Worm (Caenorhabditis elegans) whole organism, L2 larva: ENCODE data around the gene npp-19.

Source experiments
- C34F6.9 ChIP-seq: fragments of 150-350 bp; optimal IDR thresholded peaks from 2 replicates; lab custom pipeline; 2014; ENCODE audit warnings: missing biosample characterization, missing genetic modification characterization
- F13H6.1 ChIP-seq: sonication (generic microtip); optimal IDR thresholded peaks from 2 replicates; lab custom pipeline; 2016; ENCODE audit warnings: missing genetic modification characterization, missing compliant biosample characterization
- R02D3.7 ChIP-seq: fragments of 150-350 bp; optimal IDR thresholded peaks from 2 replicates; lab custom pipeline; 2014; ENCODE audit warnings: missing biosample characterization, missing genetic modification characterization
- Y55F3AM.14 ChIP-seq: fragments of 200-800 bp; sonication (Bioruptor generic); optimal IDR thresholded peaks from 2 replicates; lab custom pipeline; 2018; ENCODE audit warnings: mild to moderate bottlenecking, missing genetic modification characterization, missing compliant biosample characterization
- ZK546.5 ChIP-seq: sonication (generic microtip); optimal IDR thresholded peaks from 2 replicates; lab custom pipeline; 2017; ENCODE audit warnings: missing biosample characterization, missing genetic modification characterization
- aly-2 ChIP-seq: fragments of 150-350 bp; optimal IDR thresholded peaks from 2 replicates; lab custom pipeline; 2014; ENCODE audit warnings: missing biosample characterization, missing genetic modification characterization
- ama-1 ChIP-seq: fragments of 150-350 bp; optimal IDR thresholded peaks from 2 replicates; lab custom pipeline; 2018; ENCODE audit warnings: inconsistent platforms
- blmp-1 ChIP-seq: sonication (generic microtip); optimal IDR thresholded peaks from 2 replicates; lab custom pipeline; 2017; ENCODE audit warnings: missing genetic modification characterization, mild to moderate bottlenecking, missing compliant biosample characterization, antibody characterized with exemption, moderate library complexity; ENCODE audit not compliant: insufficient read depth
- ceh-16 ChIP-seq: fragments of 150-350 bp; optimal IDR thresholded peaks from 2 replicates; lab custom pipeline; 2014; ENCODE audit warnings: missing biosample characterization, missing genetic modification characterization
- ceh-82 ChIP-seq: fragments of 150-350 bp; optimal IDR thresholded peaks from 2 replicates; lab custom pipeline; 2014; ENCODE audit warnings: missing biosample characterization, missing genetic modification characterization
- crh-2 ChIP-seq: sonication (generic microtip); optimal IDR thresholded peaks from 2 replicates; lab custom pipeline; 2017; ENCODE audit warnings: missing biosample characterization, missing genetic modification characterization
- dmd-4 ChIP-seq: sonication (generic microtip); optimal IDR thresholded peaks from 2 replicates; lab custom pipeline; 2017; ENCODE audit warnings: missing biosample characterization, missing genetic modification characterization
- egl-27 ChIP-seq: sonication (generic microtip); optimal IDR thresholded peaks from 3 replicates; lab custom pipeline; 2017; ENCODE audit warnings: missing biosample characterization, missing genetic modification reagents, missing genetic modification characterization
- elt-1 ChIP-seq: fragments of 150-350 bp; optimal IDR thresholded peaks from 2 replicates; lab custom pipeline; 2014; ENCODE audit warnings: missing biosample characterization, missing genetic modification characterization
- fos-1 ChIP-seq: fragments of 150-350 bp; optimal IDR thresholded peaks from 2 replicates; lab custom pipeline; 2014; ENCODE audit warnings: missing biosample characterization, missing genetic modification characterization
- gmeb-1 ChIP-seq: fragments of 150-350 bp; optimal IDR thresholded peaks from 2 replicates; lab custom pipeline; 2014; ENCODE audit warnings: missing biosample characterization, missing genetic modification characterization
- lin-11 ChIP-seq: fragments of 150-350 bp; sonication (generic microtip); optimal IDR thresholded peaks from 2 replicates; lab custom pipeline; 2014; ENCODE audit warnings: missing biosample characterization, missing genetic modification characterization, inconsistent platforms, mixed read lengths
- lin-13 ChIP-seq: fragments of 150-350 bp; optimal IDR thresholded peaks from 2 replicates; lab custom pipeline; 2014; ENCODE audit warnings: missing biosample characterization, missing genetic modification reagents, missing genetic modification characterization
- lin-39 ChIP-seq: fragments of 150-350 bp; optimal IDR thresholded peaks from 2 replicates; lab custom pipeline; 2014; ENCODE audit warnings: missing biosample characterization, missing genetic modification reagents, missing genetic modification characterization
- lsy-2 ChIP-seq, 2 experiments: fragments of 150-350 bp in 1 of 2; sonication (generic microtip) in 1 of 2; optimal IDR thresholded peaks; 2 replicates each; lab custom pipeline; 2014 to 2017; ENCODE audit warnings: missing biosample characterization in 2 of 2, missing genetic modification characterization in 2 of 2
- mab-5 ChIP-seq: fragments of 150-350 bp; optimal IDR thresholded peaks from 2 replicates; lab custom pipeline; 2014; ENCODE audit warnings: missing biosample characterization, missing genetic modification characterization
- mbf-1 ChIP-seq: sonication (generic microtip); optimal IDR thresholded peaks from 2 replicates; lab custom pipeline; 2017; ENCODE audit warnings: missing biosample characterization, missing genetic modification characterization
- mdl-1 ChIP-seq, 2 experiments: fragments of 150-350 bp in 1 of 2; sonication (generic microtip) in 1 of 2; optimal IDR thresholded peaks; 2 replicates each; lab custom pipeline; 2017; ENCODE audit warnings: missing biosample characterization in 2 of 2, missing genetic modification characterization in 2 of 2
- nhr-10 ChIP-seq: sonication (generic microtip); optimal IDR thresholded peaks from 2 replicates; lab custom pipeline; 2017; ENCODE audit warnings: missing biosample characterization, missing genetic modification characterization
- nhr-11 ChIP-seq: fragments of 150-350 bp; optimal IDR thresholded peaks from 2 replicates; lab custom pipeline; 2014; ENCODE audit warnings: missing biosample characterization, missing genetic modification characterization
- nhr-12 ChIP-seq: fragments of 150-350 bp; optimal IDR thresholded peaks from 2 replicates; lab custom pipeline; 2014; ENCODE audit warnings: missing biosample characterization, missing genetic modification characterization
- nhr-129 ChIP-seq: fragments of 150-350 bp; optimal IDR thresholded peaks from 2 replicates; lab custom pipeline; 2014; ENCODE audit warnings: missing biosample characterization, missing genetic modification characterization
- nhr-21 ChIP-seq: fragments of 150-350 bp; optimal IDR thresholded peaks from 2 replicates; lab custom pipeline; 2014; ENCODE audit warnings: missing biosample characterization, missing genetic modification characterization
- nhr-237 ChIP-seq: fragments of 150-350 bp; optimal IDR thresholded peaks from 2 replicates; lab custom pipeline; 2014; ENCODE audit warnings: missing biosample characterization, missing genetic modification characterization
- nhr-6 ChIP-seq: fragments of 150-350 bp; optimal IDR thresholded peaks from 2 replicates; lab custom pipeline; 2014; ENCODE audit warnings: missing biosample characterization, missing genetic modification characterization
- nhr-77 ChIP-seq: fragments of 150-350 bp; optimal IDR thresholded peaks from 2 replicates; lab custom pipeline; 2014; ENCODE audit warnings: missing biosample characterization, missing genetic modification characterization
- peb-1 ChIP-seq: fragments of 150-350 bp; optimal IDR thresholded peaks from 2 replicates; lab custom pipeline; 2014; ENCODE audit warnings: missing biosample characterization, missing genetic modification characterization
- sem-4 ChIP-seq: fragments of 150-350 bp; optimal IDR thresholded peaks from 2 replicates; lab custom pipeline; 2014; ENCODE audit warnings: missing biosample characterization, missing genetic modification reagents, missing genetic modification characterization
- skn-1 ChIP-seq: sonication (generic microtip); optimal IDR thresholded peaks from 2 replicates; lab custom pipeline; 2017; ENCODE audit warnings: missing biosample characterization, missing genetic modification characterization
- sma-3 ChIP-seq: sonication (generic microtip); optimal IDR thresholded peaks from 2 replicates; lab custom pipeline; 2016; ENCODE audit warnings: missing genetic modification reagents, missing genetic modification characterization, missing compliant biosample characterization
- snpc-4 ChIP-seq: fragments of 150-350 bp; optimal IDR thresholded peaks from 2 replicates; lab custom pipeline; 2014; ENCODE audit warnings: missing biosample characterization, missing genetic modification characterization
- unc-39 ChIP-seq: fragments of 150-350 bp; optimal IDR thresholded peaks from 2 replicates; lab custom pipeline; 2014; ENCODE audit warnings: missing biosample characterization, missing genetic modification characterization
- unc-55 ChIP-seq: fragments of 150-350 bp; sonication (generic microtip); optimal IDR thresholded peaks from 3 replicates; lab custom pipeline; 2014; ENCODE audit warnings: missing biosample characterization, missing genetic modification reagents, missing genetic modification characterization
- unc-62 ChIP-seq: fragments of 150-350 bp; optimal IDR thresholded peaks from 2 replicates; lab custom pipeline; 2014; ENCODE audit warnings: missing biosample characterization, missing genetic modification reagents, missing genetic modification characterization
- ztf-1 ChIP-seq: fragments of 200-800 bp; sonication (Bioruptor generic); conservative IDR thresholded peaks from 2 replicates; pipeline ENCODE4 v1.3.6; 2022; ENCODE audit warnings: missing genetic modification characterization, missing compliant biosample characterization
- ztf-4 ChIP-seq: fragments of 150-350 bp; optimal IDR thresholded peaks from 2 replicates; lab custom pipeline; 2014; ENCODE audit warnings: missing biosample characterization, missing genetic modification characterization

npp-19 gene

DNA sequence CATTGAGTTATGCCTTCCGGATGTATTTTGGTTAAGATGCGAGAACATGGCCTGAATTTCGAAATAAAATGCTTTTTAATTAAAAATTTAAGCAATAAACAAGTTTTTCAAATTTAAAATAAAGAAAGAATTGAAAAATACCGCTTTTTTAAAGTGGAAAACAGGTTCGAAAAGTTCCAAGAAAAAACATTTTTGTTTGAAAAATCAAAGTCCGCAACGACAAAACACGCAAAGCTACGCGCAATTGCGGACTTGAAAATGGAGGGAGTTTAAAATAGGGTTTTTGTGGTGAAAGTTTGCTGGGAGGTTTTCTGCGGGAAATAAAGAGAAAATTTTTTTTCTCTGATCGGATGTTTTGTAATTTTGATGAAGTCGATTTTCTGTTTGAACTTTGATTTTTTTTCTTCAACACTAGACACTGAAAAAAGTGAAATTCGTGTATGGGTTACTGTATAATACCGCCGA, at the start of gene npp-19:
TSS of gene npp-19 (minus strand) at position 51 of the 465 bp plus-strand sequence.
- peak; percentile 99 for TF ChIP-seq gmeb-1
- peak; percentile 76 to 87 for TF ChIP-seq lsy-2 (tag; optimal IDR thresholded peaks at IDR 0.05; lab: Kevin White, UChicago)
- TF ChIP-seq F13H6.1: peak; percentile 42
- peak; percentile 47 for TF ChIP-seq sma-3 (GFP tag; lab: Kevin White, UChicago)
- no peak for TF ChIP-seq aly-2 (tag; lab: Kevin White, UChicago)
- TF ChIP-seq nhr-77 (tag; lab: Kevin White, UChicago): peak; percentile 67
- TF ChIP-seq nhr-10 (tag; lab: Kevin White, UChicago): no peak
- peak; percentile 10 for TF ChIP-seq sem-4 (tag; lab: Kevin White, UChicago)
- TF ChIP-seq ZK546.5 (tag; lab: Kevin White, UChicago): no peak
- peak; percentile 76 for TF ChIP-seq C34F6.9 (tag; lab: Kevin White, UChicago)
- TF ChIP-seq blmp-1: peak; percentile 38
- TF ChIP-seq nhr-129 (tag; lab: Kevin White, UChicago): peak; percentile 56
- peak; percentile 48 for TF ChIP-seq fos-1 (tag; lab: Kevin White, UChicago)
- no peak for TF ChIP-seq nhr-6 (tag; lab: Kevin White, UChicago)
- TF ChIP-seq ztf-4 (tag; lab: Kevin White, UChicago): no peak
- TF ChIP-seq dmd-4 (tag; lab: Kevin White, UChicago): no peak
- TF ChIP-seq lin-13: peak; percentile 52
- peak; percentile 50 for TF ChIP-seq nhr-21 (tag; lab: Kevin White, UChicago)
- peak; percentile 42 for TF ChIP-seq R02D3.7
- no peak for TF ChIP-seq elt-1
- peak; percentile 46 for TF ChIP-seq mab-5 (tag; lab: Kevin White, UChicago)
- TF ChIP-seq nhr-12 (tag; lab: Kevin White, UChicago): no peak
- peak; percentile 60 for TF ChIP-seq crh-2 (tag; lab: Kevin White, UChicago)
- TF ChIP-seq unc-55 (GFP tag; lab: Kevin White, UChicago): peak; percentile 87

DNA sequence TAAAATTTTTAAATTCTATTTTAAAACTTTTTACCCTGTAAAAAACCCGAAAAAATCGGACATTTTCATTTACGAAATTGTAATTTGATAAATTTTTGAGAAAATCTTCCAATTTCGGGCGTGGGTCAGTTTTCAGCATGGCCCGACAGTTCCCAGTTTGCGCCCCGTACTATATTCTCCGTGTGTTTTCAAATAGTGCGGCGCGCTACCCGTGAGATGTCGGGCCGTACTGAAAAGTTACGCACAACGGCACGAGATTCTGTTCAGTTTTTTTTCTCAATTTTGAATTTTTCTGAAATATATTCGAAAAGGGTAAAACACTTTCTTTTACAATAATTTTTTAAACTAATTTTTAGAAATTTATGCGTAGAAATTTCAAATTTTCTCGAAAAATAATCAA, 48.8 kb upstream of the npp-19 start:
- no peak for TF ChIP-seq lin-11 (tag; lab: Kevin White, UChicago)
- no peak for TF ChIP-seq snpc-4 (tag; lab: Kevin White, UChicago)
- no peak for TF ChIP-seq ama-1
- TF ChIP-seq unc-62 (GFP tag; lab: Kevin White, UChicago): no peak
- TF ChIP-seq nhr-77 (tag; lab: Kevin White, UChicago): no peak
- TF ChIP-seq egl-27 (tag; lab: Kevin White, UChicago): no peak
- TF ChIP-seq fos-1 (tag; lab: Kevin White, UChicago): no peak
- no peak for TF ChIP-seq nhr-129 (tag; lab: Kevin White, UChicago)
- TF ChIP-seq skn-1: no peak
- no peak for TF ChIP-seq peb-1
- TF ChIP-seq ztf-1 (GFP tag; lab: Robert Waterston, UW): no peak
- no peak for TF ChIP-seq blmp-1
- TF ChIP-seq lin-39 (tag; lab: Kevin White, UChicago): no peak
- no peak for TF ChIP-seq nhr-21 (tag; lab: Kevin White, UChicago)
- no peak for TF ChIP-seq ZK546.5 (tag; lab: Kevin White, UChicago)
- no peak for TF ChIP-seq ceh-16 (tag; lab: Kevin White, UChicago)
- no peak for TF ChIP-seq F13H6.1

- TF ChIP-seq lin-13 (no peak), ama-1 (no peak), nhr-12 (tag; lab: Kevin White, UChicago) (no peak), nhr-10 (tag; lab: Kevin White, UChicago) (no peak), gmeb-1 (no peak), unc-62 (GFP tag; lab: Kevin White, UChicago) (no peak), nhr-11 (tag; lab: Kevin White, UChicago) (no peak), Y55F3AM.14 (GFP tag; lab: Kevin White, UChicago) (no peak), skn-1 (no peak), peb-1 (no peak), ztf-4 (tag; lab: Kevin White, UChicago) (no peak), R02D3.7 (no peak), sem-4 (tag; lab: Kevin White, UChicago) (no peak)
- TF ChIP-seq, all 48 proteins: peak for 0
Measured at ce11 chrII:10843527-10843926, 45.2 kb upstream of the npp-19 start, which contains the start of gene M106.8. Gene M106.8, minus strand, starts transcription at chrII:10843627.

- TF ChIP-seq lin-13: peak; percentile 74
- TF ChIP-seq gmeb-1: peak; percentile 79
- TF ChIP-seq ztf-4 (tag; lab: Kevin White, UChicago): peak; percentile 39
- peak; percentile 11 for TF ChIP-seq ceh-16 (tag; lab: Kevin White, UChicago)
- no peak for TF ChIP-seq mbf-1 (tag; lab: Kevin White, UChicago)
- TF ChIP-seq lsy-2 (tag; optimal IDR thresholded peaks at IDR 0.05; lab: Kevin White, UChicago): peak; percentile 63 to 82
- TF ChIP-seq F13H6.1: peak; percentile 80
- no peak for TF ChIP-seq ceh-82 (tag; lab: Kevin White, UChicago)
- no peak for TF ChIP-seq nhr-11 (tag; lab: Kevin White, UChicago)
- peak; percentile 49 for TF ChIP-seq nhr-6 (tag; lab: Kevin White, UChicago)
- no peak for TF ChIP-seq nhr-77 (tag; lab: Kevin White, UChicago)
- no peak for TF ChIP-seq nhr-10 (tag; lab: Kevin White, UChicago)
- TF ChIP-seq ama-1: no peak
- peak; percentile 12 to 40 for TF ChIP-seq mdl-1 (tag; optimal IDR thresholded peaks at IDR 0.05; lab: Kevin White, UChicago)
- TF ChIP-seq egl-27 (tag; lab: Kevin White, UChicago): peak; percentile 48
- peak; percentile 75 for TF ChIP-seq snpc-4 (tag; lab: Kevin White, UChicago)
- TF ChIP-seq blmp-1: peak; percentile 28
- TF ChIP-seq Y55F3AM.14 (GFP tag; lab: Kevin White, UChicago): peak; percentile 74
- TF ChIP-seq nhr-21 (tag; lab: Kevin White, UChicago): peak; percentile 87
- peak; percentile 59 for TF ChIP-seq fos-1 (tag; lab: Kevin White, UChicago)
- peak; percentile 41 for TF ChIP-seq sem-4 (tag; lab: Kevin White, UChicago)
- TF ChIP-seq nhr-237 (tag; lab: Kevin White, UChicago): no peak
- TF ChIP-seq elt-1: no peak
- no peak for TF ChIP-seq ztf-1 (GFP tag; lab: Robert Waterston, UW)
- TF ChIP-seq unc-39 (tag; lab: Kevin White, UChicago): no peak
- TF ChIP-seq C34F6.9 (tag; lab: Kevin White, UChicago): peak; percentile 79
- no peak for TF ChIP-seq unc-62 (GFP tag; lab: Kevin White, UChicago)
Measured at ce11 chrII:10840067-10840466, 41.8 kb upstream of the npp-19 start.
